Fruit fly (Drosophila melanogaster): ENCODE results near the gene CG4849.

Gene CG4849

dm6 chr3R:27928140-27928539, 35.1 kb upstream of the CG4849 start, which contains the start of gene nenya:
Gene nenya (minus strand): TSS chr3R:27928174.
- no peak for TF ChIP-seq psq (GFP tag; optimal IDR thresholded peaks at IDR 0.05)
- TF ChIP-seq brk (GFP tag; optimal IDR thresholded peaks at IDR 0.05), result no peak

DNA sequence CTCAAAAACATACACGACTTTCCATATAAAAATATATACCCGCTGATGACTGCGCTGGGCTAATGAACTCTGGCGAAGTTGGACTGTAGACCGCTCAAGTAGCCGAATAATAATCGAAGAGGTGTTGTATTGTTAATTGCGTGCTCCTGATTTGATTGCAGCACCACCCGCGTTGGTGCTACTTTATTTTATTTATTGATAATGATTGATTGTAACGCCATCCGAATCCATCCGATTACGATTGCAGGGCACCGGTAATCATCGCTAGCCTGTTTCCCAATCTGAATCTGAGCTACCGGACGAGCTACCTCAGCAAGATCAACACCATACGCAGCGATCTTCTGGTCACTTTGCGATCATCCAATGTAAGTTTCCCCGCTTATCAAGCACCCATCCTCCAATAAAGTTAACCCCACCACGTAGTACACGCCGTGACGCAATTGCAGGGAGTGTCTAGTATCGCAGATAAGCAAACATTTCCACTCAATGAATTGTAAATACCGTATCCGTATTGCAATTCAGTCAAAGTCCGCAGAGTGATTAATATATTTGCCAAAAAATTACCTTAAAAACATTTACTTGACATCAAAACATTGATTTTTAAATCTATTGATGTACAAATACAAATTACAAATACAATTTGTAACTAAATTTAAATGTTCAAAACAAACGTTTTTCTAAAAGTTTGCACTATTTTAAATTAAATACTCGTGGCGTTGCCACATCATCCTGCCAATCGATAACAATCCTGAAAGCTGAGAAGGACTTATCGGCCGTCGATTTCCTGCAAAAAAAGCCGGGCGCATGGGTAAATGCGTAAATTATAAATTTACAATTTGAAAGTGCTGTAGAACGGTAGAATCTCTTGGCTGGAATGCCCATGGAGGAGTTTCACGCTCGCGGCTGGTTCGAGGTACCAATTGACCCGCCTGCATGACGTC, 34.0 kb upstream of the CG4849 start:
- TF ChIP-seq usp (GFP tag; optimal IDR thresholded peaks at IDR 0.05) (no peak), Rel (GFP tag; optimal IDR thresholded peaks at IDR 0.05) (no peak), Rel (tag; optimal IDR thresholded peaks at IDR 0.05) (peak; percentile 21), Hnf4 (GFP tag; optimal IDR thresholded peaks at IDR 0.05) (peak; percentile 61), lola (GFP tag; optimal IDR thresholded peaks at IDR 0.05) (no peak), h (GFP tag; optimal IDR thresholded peaks at IDR 0.05) (peak; percentile 58), foxo (GFP tag; optimal IDR thresholded peaks at IDR 0.05) (no peak), sage (GFP tag; optimal IDR thresholded peaks at IDR 0.05) (no peak), dsf (GFP tag; optimal IDR thresholded peaks at IDR 0.05; ENCODE audit: borderline replicate concordance) (no peak)

DNA sequence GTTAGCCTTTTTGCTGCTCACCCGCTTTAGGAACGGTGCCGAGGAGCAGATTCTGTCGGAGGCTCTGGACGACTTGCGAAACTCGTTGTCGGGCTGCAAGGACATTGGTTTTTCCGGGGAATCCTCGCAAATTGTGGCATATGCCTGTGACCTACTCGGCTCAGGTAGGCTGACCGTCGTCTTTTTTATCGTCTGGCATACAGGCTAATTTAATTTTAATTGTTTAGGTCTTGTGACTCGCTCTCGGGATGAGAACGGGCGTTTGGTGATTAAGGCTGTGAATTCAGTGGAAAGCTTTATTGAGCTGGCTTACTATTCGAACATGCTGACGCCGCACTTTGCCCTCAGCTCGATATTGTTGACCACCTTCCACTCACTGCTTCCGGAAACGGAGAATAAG, 31.8 kb upstream of the CG4849 start:
- TF ChIP-seq sv (GFP tag; optimal IDR thresholded peaks at IDR 0.05) (no peak), pan (optimal IDR thresholded peaks at IDR 0.05) (no peak)

DNA sequence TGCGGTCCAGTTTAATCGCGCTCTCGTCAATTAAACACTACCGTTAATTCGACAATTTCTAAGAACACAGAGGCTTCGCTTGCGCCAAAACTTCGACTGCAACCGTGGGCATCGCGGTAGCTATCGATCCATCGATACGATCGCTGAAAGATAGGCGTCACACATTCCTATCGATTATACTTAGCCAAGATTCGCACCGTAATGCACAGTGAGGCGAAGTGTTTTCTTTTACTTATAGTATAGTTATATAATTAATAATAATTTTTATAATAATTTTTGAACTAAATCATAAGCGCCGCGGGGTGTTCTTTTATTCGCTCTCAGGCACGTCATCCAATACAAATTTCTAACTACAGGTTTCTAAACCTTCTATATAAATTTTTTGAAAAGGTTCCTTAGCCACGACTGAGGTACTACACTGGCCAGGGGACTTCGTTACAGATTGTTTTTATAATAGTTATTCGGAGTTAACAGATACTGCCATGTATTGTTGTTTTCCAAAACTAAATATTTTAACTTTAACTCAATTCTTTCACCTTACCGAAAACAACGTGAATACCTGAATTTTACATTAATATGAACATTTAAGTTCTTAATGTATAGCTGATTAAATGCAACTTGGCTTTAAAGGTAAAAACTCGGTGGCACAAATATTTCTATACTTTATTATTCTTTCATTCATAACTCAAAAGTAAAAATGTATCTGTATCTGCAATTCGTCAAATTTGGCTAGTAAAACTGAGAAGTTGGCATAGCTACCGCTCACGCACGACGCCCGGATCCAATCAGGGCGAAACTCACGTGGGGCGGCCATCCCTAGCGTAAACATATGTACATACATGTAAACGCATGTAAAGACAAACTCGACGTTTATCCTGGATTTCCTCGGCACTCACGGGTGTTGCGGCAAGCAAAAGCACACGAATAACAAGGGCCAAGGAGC, 25.2 kb upstream of the CG4849 start, which contains the start of the genes NSD and BOD1:
TSS of gene NSD (minus strand) at position 102 of the 943 bp plus-strand sequence.
TSS of gene BOD1 (plus strand) at position 494 of the 943 bp plus-strand sequence.
- TF ChIP-seq rgr (GFP tag; optimal IDR thresholded peaks at IDR 0.05) (peak; percentile 23), jim (GFP tag; optimal IDR thresholded peaks at IDR 0.05) (peak; percentile 1), sv (GFP tag; optimal IDR thresholded peaks at IDR 0.05) (peak; percentile 9), HLH106 (tag; optimal IDR thresholded peaks at IDR 0.05) (peak; percentile 67), Hr78 (GFP tag; optimal IDR thresholded peaks at IDR 0.05) (no peak), Myc (optimal IDR thresholded peaks at IDR 0.05) (peak; percentile 88), Mio (GFP tag; optimal IDR thresholded peaks at IDR 0.05) (no peak), br (GFP tag; optimal IDR thresholded peaks at IDR 0.05) (peak; percentile 13), dmrt93B (GFP tag; optimal IDR thresholded peaks at IDR 0.05) (no peak), Rel (GFP tag; optimal IDR thresholded peaks at IDR 0.05) (no peak), Rel (tag; optimal IDR thresholded peaks at IDR 0.05) (no peak), foxo (GFP tag; optimal IDR thresholded peaks at IDR 0.05) (peak in 1 of 2 experiments; percentile 57), Hr83 (GFP tag; optimal IDR thresholded peaks at IDR 0.05; ENCODE audit: poor library complexity, severe bottlenecking) (peak; percentile 78), h (GFP tag; optimal IDR thresholded peaks at IDR 0.05) (peak; percentile 20), dsf (GFP tag; optimal IDR thresholded peaks at IDR 0.05; ENCODE audit: borderline replicate concordance) (no peak), Dif (GFP tag; optimal IDR thresholded peaks at IDR 0.05; ENCODE audit: partially characterized antibody) (peak; percentile 11), sage (GFP tag; optimal IDR thresholded peaks at IDR 0.05) (no peak)

DNA sequence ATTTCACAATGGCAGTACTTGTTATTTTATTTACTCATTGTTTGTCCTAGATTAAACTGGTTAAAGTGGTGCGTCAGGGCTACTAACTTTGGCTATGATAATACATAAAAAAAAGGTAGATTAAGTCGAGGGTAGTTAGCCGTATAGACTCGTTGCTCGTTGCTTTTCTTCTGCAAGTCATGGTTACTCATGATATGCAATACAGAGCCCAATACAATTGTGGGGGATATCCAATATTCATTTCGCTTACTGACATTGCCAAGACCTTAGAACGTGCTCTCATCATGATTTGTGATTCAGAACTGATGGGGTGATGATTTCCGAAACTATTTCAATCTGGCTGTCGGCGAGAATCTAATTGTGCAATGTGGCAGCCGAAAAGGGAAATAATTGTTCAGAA, 17.8 kb upstream of the CG4849 start:
- TF ChIP-seq Hr83 (GFP tag; optimal IDR thresholded peaks at IDR 0.05; ENCODE audit: poor library complexity, severe bottlenecking) (no peak), Rel (GFP tag; optimal IDR thresholded peaks at IDR 0.05) (no peak), Rel (tag; optimal IDR thresholded peaks at IDR 0.05) (peak; percentile 88), tai (GFP tag; optimal IDR thresholded peaks at IDR 0.05) (no peak), N (GFP tag; optimal IDR thresholded peaks at IDR 0.05) (no peak)

- TF ChIP-seq Mio (GFP tag; optimal IDR thresholded peaks at IDR 0.05) (no peak), h (GFP tag; optimal IDR thresholded peaks at IDR 0.05) (peak; percentile 48), rgr (GFP tag; optimal IDR thresholded peaks at IDR 0.05) (peak; percentile 47)
These were observed 16.5 kb upstream of the CG4849 start for dm6 chr3R:27946555-27947204.
